Fruit fly (Drosophila melanogaster): Measurements from ENCODE around the gene bnb.
A peak's percentile ranks its signal among the peaks of the same experiment; 100 is the strongest.

bnb gene

dm6 chrX:18800167-18800566 is 2.7 kb upstream of the bnb start:
- TF ChIP-seq luna (GFP tag; optimal IDR thresholded peaks at IDR 0.05) = no peak
- peak; percentile 34 for TF ChIP-seq sqz (GFP tag; optimal IDR thresholded peaks at IDR 0.05)
- peak; percentile 1 for TF ChIP-seq dmrt11E (tag; optimal IDR thresholded peaks at IDR 0.05)
- TF ChIP-seq Drgx (GFP tag; IDR thresholded peaks at IDR 0.05) = peak; percentile 57; the same call in 1 of the 2 replicates
- peak in 1 of 2 experiments; percentile 65 for TF ChIP-seq bsh (GFP tag; optimal IDR thresholded peaks at IDR 0.05)
- TF ChIP-seq CG14965 (GFP tag; optimal IDR thresholded peaks at IDR 0.05; ENCODE audit: borderline replicate concordance) = no peak
- peak; percentile 95 for TF ChIP-seq D19A (tag; optimal IDR thresholded peaks at IDR 0.05)
- peak; percentile 4 for TF ChIP-seq CG10979 (tag; optimal IDR thresholded peaks at IDR 0.05)
- TF ChIP-seq sens (GFP tag) = peak; percentile 82
- TF ChIP-seq CG33557 (GFP tag; optimal IDR thresholded peaks at IDR 0.05) = no peak

- TF ChIP-seq CG15479 (GFP tag; optimal IDR thresholded peaks at IDR 0.05) = peak; percentile 97
- no peak for TF ChIP-seq Hr51 (GFP tag; optimal IDR thresholded peaks at IDR 0.05)
- no peak for TF ChIP-seq CG32772 (GFP tag; IDR thresholded peaks at IDR 0.05)
- TF ChIP-seq ssp (GFP tag; IDR thresholded peaks at IDR 0.05) = no peak
- no peak for TF ChIP-seq CG13894 (tag; optimal IDR thresholded peaks at IDR 0.05)
- TF ChIP-seq CG9727 (GFP tag; optimal IDR thresholded peaks at IDR 0.05) = no peak
- no peak for TF ChIP-seq bab2 (GFP tag; optimal IDR thresholded peaks at IDR 0.05)
- TF ChIP-seq pros (GFP tag; optimal IDR thresholded peaks at IDR 0.05) = no peak
- TF ChIP-seq CG2678 (tag; optimal IDR thresholded peaks at IDR 0.05) = no peak
- TF ChIP-seq Rx (GFP tag; IDR thresholded peaks at IDR 0.05) = no peak
- TF ChIP-seq CG11398 (GFP tag; optimal IDR thresholded peaks at IDR 0.05) = no peak
- no peak for TF ChIP-seq run (tag; optimal IDR thresholded peaks at IDR 0.05)
- TF ChIP-seq abd-A (tag; optimal IDR thresholded peaks at IDR 0.05) = peak; percentile 13
- TF ChIP-seq eyg (GFP tag; optimal IDR thresholded peaks at IDR 0.05) = no peak
- no peak for TF ChIP-seq Hey (tag; optimal IDR thresholded peaks at IDR 0.05)
- no peak for TF ChIP-seq Gug (GFP tag; IDR thresholded peaks at IDR 0.05)
- TF ChIP-seq CG8359 (GFP tag; optimal IDR thresholded peaks at IDR 0.05; ENCODE audit: borderline replicate concordance) = no peak
- TF ChIP-seq twi (tag; optimal IDR thresholded peaks at IDR 0.05) = peak; percentile 37
- no peak for TF ChIP-seq Opbp (GFP tag; IDR thresholded peaks at IDR 0.05; ENCODE audit: partially characterized antibody)
- no peak for TF ChIP-seq ash1 (GFP tag; optimal IDR thresholded peaks at IDR 0.05)
- TF ChIP-seq tll (GFP tag; optimal IDR thresholded peaks at IDR 0.05) = peak in 1 of 2 experiments; percentile 48
- peak; percentile 66 for TF ChIP-seq zen (tag; optimal IDR thresholded peaks at IDR 0.05)
- no peak for TF ChIP-seq amos (GFP tag; IDR thresholded peaks at IDR 0.05; ENCODE audit: partially characterized antibody)
- no peak for TF ChIP-seq sc (optimal IDR thresholded peaks at IDR 0.05)
- TF ChIP-seq sc (GFP tag; optimal IDR thresholded peaks at IDR 0.05) = no peak
- TF ChIP-seq lola (GFP tag; optimal IDR thresholded peaks at IDR 0.05) = no peak
- TF ChIP-seq dan (GFP tag; IDR thresholded peaks at IDR 0.05) = no peak
- no peak for TF ChIP-seq Gsc (GFP tag; IDR thresholded peaks at IDR 0.05)
- TF ChIP-seq insv (GFP tag; optimal IDR thresholded peaks at IDR 0.05) = peak in 1 of 2 experiments; percentile 75
- TF ChIP-seq CG8388 (GFP tag; optimal IDR thresholded peaks at IDR 0.05) = no peak
- TF ChIP-seq crc (GFP tag; optimal IDR thresholded peaks at IDR 0.05) = no peak
- TF ChIP-seq grn (GFP tag; optimal IDR thresholded peaks at IDR 0.05) = peak; percentile 88
- peak; percentile 95 for TF ChIP-seq cad (GFP tag; optimal IDR thresholded peaks at IDR 0.05)
Observed at dm6 chrX:18799307-18799855, 1.9 kb upstream of the bnb start.
